Worm (Caenorhabditis elegans) whole organism, L1 larva: Measurements from ENCODE around the gene ccep-97.

Experiments
- C16A3.4 ChIP-seq: fragments of 150-350 bp; optimal IDR thresholded peaks from 2 replicates; lab custom pipeline; 2014; ENCODE audit warnings: missing biosample characterization, missing genetic modification characterization
- F16B12.6 ChIP-seq: fragments of 150-350 bp; optimal IDR thresholded peaks from 2 replicates; lab custom pipeline; 2014; ENCODE audit warnings: missing biosample characterization, missing genetic modification characterization
- Y116A8C.19 ChIP-seq: sonication (generic microtip); optimal IDR thresholded peaks from 2 replicates; lab custom pipeline; 2016; ENCODE audit warnings: missing compliant biosample characterization, missing genetic modification characterization, borderline replicate concordance
- aly-2 ChIP-seq: fragments of 150-350 bp; optimal IDR thresholded peaks from 2 replicates; lab custom pipeline; 2014; ENCODE audit warnings: missing biosample characterization, missing genetic modification characterization
- blmp-1 ChIP-seq: fragments of 150-350 bp; optimal IDR thresholded peaks from 2 replicates; lab custom pipeline; 2014; ENCODE audit warnings: missing biosample characterization, missing genetic modification characterization
- ceh-88 ChIP-seq: fragments of 200-800 bp; sonication (Bioruptor generic); IDR thresholded peaks from 2 replicates; pipeline ENCODE4 v1.3.6; 2022; ENCODE audit warnings: missing genetic modification characterization, missing compliant biosample characterization
- ces-1 ChIP-seq: fragments of 150-350 bp; optimal IDR thresholded peaks from 2 replicates; lab custom pipeline; 2014; ENCODE audit warnings: missing biosample characterization, missing genetic modification reagents, missing genetic modification characterization
- dsc-1 ChIP-seq: sonication (generic microtip); optimal IDR thresholded peaks from 2 replicates; lab custom pipeline; 2016; ENCODE audit warnings: mild to moderate bottlenecking, missing genetic modification characterization, missing compliant biosample characterization
- egl-13 ChIP-seq: sonication (generic microtip); optimal IDR thresholded peaks from 2 replicates; lab custom pipeline; 2016; ENCODE audit warnings: missing genotype, missing genetic modification reagents, missing genetic modification characterization, missing compliant biosample characterization
- egl-27 ChIP-seq, 2 experiments: fragments of 150-350 bp in 1 of 2; sonication (generic microtip); optimal IDR thresholded peaks; 3 replicates each; lab custom pipeline; 2017 to 2018; ENCODE audit warnings: missing biosample characterization in 2 of 2, missing genetic modification characterization in 2 of 2, missing genetic modification reagents in 2 of 2
- elt-2 ChIP-seq: sonication (generic microtip); optimal IDR thresholded peaks from 2 replicates; lab custom pipeline; 2016; ENCODE audit warnings: missing genetic modification characterization, mild to moderate bottlenecking, inconsistent platforms, missing compliant biosample characterization, missing genetic modification reagents
- elt-3 ChIP-seq, 6 experiments: fragments of 150-350 bp in 1 of 6; sonication (generic microtip); optimal IDR thresholded peaks; 2 replicates each; lab custom pipeline; 2017 to 2018; ENCODE audit warnings: missing biosample characterization in 6 of 6, missing genetic modification characterization in 6 of 6, inconsistent platforms in 1 of 6
- ets-5 ChIP-seq: fragments of 200-800 bp; sonication (Bioruptor generic); IDR thresholded peaks from 2 replicates; pipeline ENCODE4 v1.3.6; 2022; ENCODE audit warnings: missing genetic modification characterization, missing compliant biosample characterization
- irx-1 ChIP-seq: sonication (generic microtip); optimal IDR thresholded peaks from 2 replicates; lab custom pipeline; 2016; ENCODE audit warnings: missing genetic modification characterization, missing compliant biosample characterization
- isw-1 ChIP-seq: fragments of 200-800 bp; sonication (Bioruptor generic); IDR thresholded peaks from 2 replicates; pipeline ENCODE4 v1.3.6; 2022; ENCODE audit warnings: missing genetic modification characterization, missing compliant biosample characterization
- jun-1 ChIP-seq: fragments of 150-350 bp; optimal IDR thresholded peaks from 2 replicates; lab custom pipeline; 2014; ENCODE audit warnings: missing biosample characterization, missing genetic modification reagents, missing genetic modification characterization
- lin-13 ChIP-seq: fragments of 150-350 bp; optimal IDR thresholded peaks from 2 replicates; lab custom pipeline; 2014; ENCODE audit warnings: missing biosample characterization, missing genetic modification reagents, missing genetic modification characterization
- lin-14 ChIP-seq: fragments of 200-800 bp; sonication (Bioruptor generic); optimal IDR thresholded peaks from 2 replicates; lab custom pipeline; 2018; ENCODE audit warnings: mild to moderate bottlenecking, missing genetic modification characterization, moderate library complexity, missing compliant biosample characterization
- lin-15B ChIP-seq: fragments of 150-350 bp; sonication (generic microtip); optimal IDR thresholded peaks from 3 replicates; lab custom pipeline; 2014; ENCODE audit warnings: missing biosample characterization, missing genetic modification characterization
- lin-35 ChIP-seq, 2 experiments: fragments of 150-350 bp; optimal IDR thresholded peaks; 2 replicates each; lab custom pipeline; 2014; ENCODE audit warnings: missing biosample characterization in 2 of 2, missing genetic modification characterization in 2 of 2, missing genetic modification reagents in 2 of 2
- lir-3 ChIP-seq: sonication (generic microtip); optimal IDR thresholded peaks from 2 replicates; lab custom pipeline; 2016; ENCODE audit warnings: mild to moderate bottlenecking, missing genetic modification characterization, moderate library complexity, missing compliant biosample characterization; ENCODE audit not compliant: poor library complexity
- lsy-2 ChIP-seq, 2 experiments: fragments of 150-350 bp; optimal IDR thresholded peaks; 2 replicates each; lab custom pipeline; 2014; ENCODE audit warnings: missing biosample characterization in 2 of 2, missing genetic modification characterization in 2 of 2
- mab-9 ChIP-seq: fragments of 200-800 bp; sonication (Bioruptor generic); IDR thresholded peaks from 2 replicates; pipeline ENCODE4 v1.3.6; 2022; ENCODE audit warnings: missing genetic modification reagents, missing genetic modification characterization, missing compliant biosample characterization
- mdl-1 ChIP-seq, 2 experiments: fragments of 150-350 bp; optimal IDR thresholded peaks; 2 replicates each; lab custom pipeline; 2014 to 2017; ENCODE audit warnings: missing biosample characterization in 2 of 2, missing genetic modification characterization in 2 of 2, inconsistent platforms in 1 of 2
- mef-2 ChIP-seq: fragments of 150-350 bp; optimal IDR thresholded peaks from 2 replicates; lab custom pipeline; 2014; ENCODE audit warnings: missing biosample characterization, missing genetic modification characterization
- nhr-12 ChIP-seq: sonication (generic microtip); optimal IDR thresholded peaks from 2 replicates; lab custom pipeline; 2017; ENCODE audit warnings: missing biosample characterization, missing genetic modification characterization
- nhr-237 ChIP-seq: fragments of 150-350 bp; optimal IDR thresholded peaks from 2 replicates; lab custom pipeline; 2014; ENCODE audit warnings: missing biosample characterization, missing genetic modification characterization
- nhr-47 ChIP-seq: sonication (generic microtip); optimal IDR thresholded peaks from 2 replicates; lab custom pipeline; 2016; ENCODE audit warnings: mild to moderate bottlenecking, missing genetic modification characterization, moderate library complexity, missing compliant biosample characterization
- nhr-71 ChIP-seq: sonication (generic microtip); optimal IDR thresholded peaks from 2 replicates; lab custom pipeline; 2016; ENCODE audit warnings: mild to moderate bottlenecking, missing genetic modification characterization, moderate library complexity, missing compliant biosample characterization
- nhr-85 ChIP-seq: sonication (generic microtip); peaks from one replicate; lab custom pipeline; 2016; ENCODE audit warnings: missing genetic modification characterization, inconsistent platforms, missing compliant biosample characterization
- nhr-90 ChIP-seq: sonication (generic microtip); optimal IDR thresholded peaks from 2 replicates; lab custom pipeline; 2016; ENCODE audit warnings: mild to moderate bottlenecking, missing genetic modification characterization, missing compliant biosample characterization; ENCODE audit not compliant: poor library complexity
- pag-3 ChIP-seq: sonication (generic microtip); optimal IDR thresholded peaks from 2 replicates; lab custom pipeline; 2017; ENCODE audit warnings: missing genetic modification characterization, mild to moderate bottlenecking, missing compliant biosample characterization, antibody characterized with exemption, borderline replicate concordance; ENCODE audit not compliant: insufficient read depth
- rnt-1 ChIP-seq: sonication (generic microtip); optimal IDR thresholded peaks from 2 replicates; lab custom pipeline; 2016; ENCODE audit warnings: mild to moderate bottlenecking, missing genetic modification characterization, moderate library complexity, missing compliant biosample characterization
- skn-1 ChIP-seq: fragments of 150-350 bp; optimal IDR thresholded peaks from 2 replicates; lab custom pipeline; 2014; ENCODE audit warnings: missing biosample characterization, missing genetic modification characterization
- snpc-4 ChIP-seq: fragments of 150-350 bp; optimal IDR thresholded peaks from 2 replicates; lab custom pipeline; 2014; ENCODE audit warnings: missing biosample characterization, missing genetic modification characterization
- tlp-1 ChIP-seq: fragments of 150-350 bp; optimal IDR thresholded peaks from 2 replicates; lab custom pipeline; 2014; ENCODE audit warnings: missing biosample characterization, missing genetic modification characterization
- unc-130 ChIP-seq: fragments of 150-350 bp; optimal IDR thresholded peaks from 2 replicates; lab custom pipeline; 2017; ENCODE audit warnings: missing biosample characterization, missing genetic modification characterization, inconsistent platforms
- unc-30 ChIP-seq: sonication (generic microtip); optimal IDR thresholded peaks from 2 replicates; lab custom pipeline; 2017; ENCODE audit warnings: missing biosample characterization, missing genetic modification characterization
- unc-86 ChIP-seq: sonication (generic microtip); optimal IDR thresholded peaks from 2 replicates; lab custom pipeline; 2016; ENCODE audit warnings: missing genetic modification characterization, missing compliant biosample characterization
- unc-98 ChIP-seq: fragments of 200-800 bp; sonication (Bioruptor generic); IDR thresholded peaks from 2 replicates; pipeline ENCODE4 v1.3.6; 2022; ENCODE audit warnings: missing genetic modification characterization, missing compliant biosample characterization
- vab-15 ChIP-seq: sonication (generic microtip); optimal IDR thresholded peaks from 2 replicates; lab custom pipeline; 2017; ENCODE audit warnings: missing genotype, mild to moderate bottlenecking, missing genetic modification characterization, missing compliant biosample characterization
- xbp-1 ChIP-seq: sonication (generic microtip); optimal IDR thresholded peaks from 2 replicates; lab custom pipeline; 2016; ENCODE audit warnings: missing genetic modification characterization, missing compliant biosample characterization
- zag-1 ChIP-seq: fragments of 150-350 bp; optimal IDR thresholded peaks from 2 replicates; lab custom pipeline; 2014; ENCODE audit warnings: missing biosample characterization, missing genetic modification characterization
- ztf-11 ChIP-seq, 2 experiments: sonication (generic microtip); optimal IDR thresholded peaks; 2 replicates each; lab custom pipeline; 2016 to 2017; ENCODE audit warnings: missing genetic modification characterization in 2 of 2, missing biosample characterization in 1 of 2, missing compliant biosample characterization in 1 of 2
- ztf-4 ChIP-seq: fragments of 150-350 bp; optimal IDR thresholded peaks from 2 replicates; lab custom pipeline; 2014; ENCODE audit warnings: missing biosample characterization, missing genetic modification characterization

The ccep-97 gene

ce11 chrV:4844591-4844990, 26.1 kb upstream of the ccep-97 start, which contains the start of gene abhd-5.2 (continued):
- TF ChIP-seq ces-1 (no peak), nhr-90 (peak; percentile 21), unc-30 (no peak), ceh-88 (GFP tag; lab: Robert Waterston, UW) (no peak), zag-1 (tag; lab: Kevin White, UChicago) (no peak), C16A3.4 (tag; lab: Kevin White, UChicago) (peak; percentile 9), skn-1 (tag; lab: Kevin White, UChicago) (peak; percentile 79), nhr-237 (tag; lab: Kevin White, UChicago) (peak; percentile 63), mdl-1 (tag; optimal IDR thresholded peaks at IDR 0.05; lab: Kevin White, UChicago) (peak in 1 of 2 experiments; percentile 59), lin-35 (GFP tag; optimal IDR thresholded peaks at IDR 0.05; lab: Kevin White, UChicago) (peak; percentile 46 to 76), blmp-1 (tag; lab: Kevin White, UChicago) (no peak), tlp-1 (tag; lab: Kevin White, UChicago) (no peak), ztf-11 (tag; optimal IDR thresholded peaks at IDR 0.05; lab: Kevin White, UChicago) (no peak), mef-2 (tag; lab: Kevin White, UChicago) (no peak), lin-15B (tag; lab: Kevin White, UChicago) (no peak), nhr-85 (peak; percentile 16), lin-14 (GFP tag; lab: Kevin White, UChicago) (peak; percentile 89), lir-3 (tag; lab: Kevin White, UChicago) (no peak), elt-2 (no peak), dsc-1 (tag; lab: Kevin White, UChicago) (peak; percentile 7), nhr-47 (peak; percentile 50), F16B12.6 (tag; lab: Kevin White, UChicago) (peak; percentile 12), egl-27 (tag; optimal IDR thresholded peaks at IDR 0.05; lab: Kevin White, UChicago) (no peak), unc-86 (tag; lab: Kevin White, UChicago) (peak; percentile 15), nhr-71 (peak; percentile 79), nhr-12 (tag; lab: Kevin White, UChicago) (no peak), lsy-2 (tag; optimal IDR thresholded peaks at IDR 0.05; lab: Kevin White, UChicago) (peak; percentile 39 to 55), lin-13 (GFP tag; lab: Kevin White, UChicago) (no peak), jun-1 (peak; percentile 32), snpc-4 (peak; percentile 20), unc-130 (tag; lab: Kevin White, UChicago) (peak; percentile 14)

- TF ChIP-seq egl-13 (no peak), ztf-4 (tag; lab: Kevin White, UChicago) (no peak), aly-2 (tag; lab: Kevin White, UChicago) (no peak), pag-3 (tag; lab: Kevin White, UChicago) (no peak), ets-5 (no peak), ces-1 (no peak), mab-9 (GFP tag; lab: Robert Waterston, UW) (no peak), isw-1 (GFP tag; lab: Robert Waterston, UW) (no peak), elt-3 (tag; optimal IDR thresholded peaks at IDR 0.05; lab: Kevin White, UChicago) (no peak), elt-2 (no peak), vab-15 (tag; lab: Kevin White, UChicago) (no peak), rnt-1 (tag; lab: Kevin White, UChicago) (no peak), xbp-1 (tag; lab: Kevin White, UChicago) (no peak), unc-98 (GFP tag; lab: Robert Waterston, UW) (no peak), Y116A8C.19 (no peak), C16A3.4 (tag; lab: Kevin White, UChicago) (no peak), zag-1 (tag; lab: Kevin White, UChicago) (no peak), nhr-85 (no peak), irx-1 (no peak)
Observed at ce11 chrV:4842544-4842943, 24.1 kb upstream of the ccep-97 start, which contains the start of the genes cwp-2 and cwp-3. Gene cwp-2, minus strand, starts transcription at chrV:4842644. Gene cwp-3, plus strand, starts transcription at chrV:4842836.
